Worm (Caenorhabditis elegans) whole organism, mixed stage, embryonic: Measurements from ENCODE around the gene K02E2.11.

ENCODE experiments used
- elt-3 ChIP-seq: fragments of 150-350 bp; optimal IDR thresholded peaks from 2 replicates; lab custom pipeline; 2014; ENCODE audit warnings: missing biosample characterization, missing genetic modification characterization
- hlh-1 ChIP-seq: fragments of 150-350 bp; optimal IDR thresholded peaks from 2 replicates; lab custom pipeline; 2014; ENCODE audit warnings: missing biosample characterization, missing genetic modification reagents, missing genetic modification characterization
- snpc-4 ChIP-seq: fragments of 150-350 bp; optimal IDR thresholded peaks from 2 replicates; lab custom pipeline; 2014; ENCODE audit warnings: missing biosample characterization, missing genetic modification characterization

ce11 chrV:20380320-20380719, 2.8 kb upstream of the K02E2.11 start, which contains the start of gene K02E2.6:
- TF ChIP-seq hlh-1 (tag; lab: Kevin White, UChicago) = no peak
- TF ChIP-seq snpc-4 (tag; lab: Kevin White, UChicago) = no peak
- no peak for TF ChIP-seq elt-3 (tag; lab: Kevin White, UChicago)
